Worm (Caenorhabditis elegans): Measurements from ENCODE around the gene F09E5.14.
A peak's percentile ranks its signal among the peaks of the same experiment; 100 is the strongest.

F09E5.14 gene

ce11 chrII:5321718-5322286 lies 22.9 kb downstream of the F09E5.14 start (continued):
- TF ChIP-seq hlh-17 (GFP tag; optimal IDR thresholded peaks at IDR 0.05; ENCODE audit: borderline replicate concordance) (no peak), snu-23 (GFP tag; optimal IDR thresholded peaks at IDR 0.05) (peak; percentile 76), ztf-4 (tag; optimal IDR thresholded peaks at IDR 0.05) (peak; percentile 33), unc-86 (tag; optimal IDR thresholded peaks at IDR 0.05) (no peak), Y116A8C.19 (tag; optimal IDR thresholded peaks at IDR 0.05; ENCODE audit: borderline replicate concordance) (no peak), nhr-76 (tag; optimal IDR thresholded peaks at IDR 0.05) (no peak), nhr-11 (tag; optimal IDR thresholded peaks at IDR 0.05) (peak; percentile 4), dsc-1 (tag; optimal IDR thresholded peaks at IDR 0.05) (no peak), zip-4 (GFP tag; optimal IDR thresholded peaks at IDR 0.05) (peak; percentile 41), pag-3 (tag; optimal IDR thresholded peaks at IDR 0.05; ENCODE audit: borderline replicate concordance, insufficient read depth) (no peak), ztf-11 (tag; optimal IDR thresholded peaks at IDR 0.05) (no peak), hlh-4 (tag; optimal IDR thresholded peaks at IDR 0.05) (no peak), sox-4 (tag; optimal IDR thresholded peaks at IDR 0.05) (no peak), zag-1 (tag; optimal IDR thresholded peaks at IDR 0.05) (no peak), nhr-19 (GFP tag; conservative IDR thresholded peaks at IDR 0.05) (peak; percentile 72), elt-3 (tag; optimal IDR thresholded peaks at IDR 0.05) (peak in 5 of 6 experiments; percentile 36 to 92 (median 65)), lsy-2 (tag; optimal IDR thresholded peaks at IDR 0.05) (peak; percentile 7 to 45), lin-39 (tag; optimal IDR thresholded peaks at IDR 0.05) (no peak), nhr-71 (tag; optimal IDR thresholded peaks at IDR 0.05) (peak; percentile 83), dpl-1 (GFP tag; optimal IDR thresholded peaks at IDR 0.05) (peak in 2 of 3 experiments; percentile 8 to 15), elt-2 (tag; optimal IDR thresholded peaks at IDR 0.05) (peak; percentile 87), unc-62 (GFP tag; optimal IDR thresholded peaks at IDR 0.05) (no peak), grh-1 (GFP tag; IDR thresholded peaks at IDR 0.05) (peak; percentile 90), tbx-2 (tag; optimal IDR thresholded peaks at IDR 0.05) (peak; percentile 73), nhr-85 (tag) (peak; percentile 100), pax-3 (tag; optimal IDR thresholded peaks at IDR 0.05) (peak; percentile 36), lin-15B (tag; optimal IDR thresholded peaks at IDR 0.05) (no peak), ama-1 (optimal IDR thresholded peaks at IDR 0.05) (no peak), tlp-1 (tag; optimal IDR thresholded peaks at IDR 0.05) (no peak), C34B4.2 (tag; optimal IDR thresholded peaks at IDR 0.05) (no peak), aha-1 (tag; optimal IDR thresholded peaks at IDR 0.05) (no peak), irx-1 (tag; optimal IDR thresholded peaks at IDR 0.05) (peak; percentile 1), nhr-12 (tag; optimal IDR thresholded peaks at IDR 0.05) (no peak), ets-5 (GFP tag; IDR thresholded peaks at IDR 0.05) (no peak), nhr-84 (tag; optimal IDR thresholded peaks at IDR 0.05) (no peak), jun-1 (tag; optimal IDR thresholded peaks at IDR 0.05) (peak; percentile 26), mdl-1 (tag; optimal IDR thresholded peaks at IDR 0.05) (peak in 1 of 2 experiments; percentile 26), unc-30 (tag; optimal IDR thresholded peaks at IDR 0.05) (no peak), fkh-4 (tag; optimal IDR thresholded peaks at IDR 0.05; ENCODE audit: borderline replicate concordance) (no peak), vab-15 (tag; optimal IDR thresholded peaks at IDR 0.05) (peak; percentile 4), sptf-1 (tag; optimal IDR thresholded peaks at IDR 0.05) (no peak), mab-9 (GFP tag; IDR thresholded peaks at IDR 0.05) (no peak), mep-1 (tag; optimal IDR thresholded peaks at IDR 0.05) (no peak), nhr-237 (tag; optimal IDR thresholded peaks at IDR 0.05) (peak; percentile 20), snpc-4 (tag; optimal IDR thresholded peaks at IDR 0.05) (peak; percentile 1), nhr-77 (tag; optimal IDR thresholded peaks at IDR 0.05) (peak; percentile 66), C16A3.4 (tag; optimal IDR thresholded peaks at IDR 0.05) (no peak), lir-3 (tag; optimal IDR thresholded peaks at IDR 0.05; ENCODE audit: poor library complexity) (no peak), ceh-88 (GFP tag; IDR thresholded peaks at IDR 0.05) (no peak), efl-3 (GFP tag; optimal IDR thresholded peaks at IDR 0.05) (no peak), efl-1 (optimal IDR thresholded peaks at IDR 0.05) (peak; percentile 42 to 43), efl-1 (GFP tag; optimal IDR thresholded peaks at IDR 0.05 in 1 of 2) (peak in 1 of 2 experiments; percentile 91), fkh-8 (tag; optimal IDR thresholded peaks at IDR 0.05) (no peak)
